Fruit fly (Drosophila melanogaster) whole organism, embryonic: ENCODE data around the gene CG31816.

Experiments
- Asciz ChIP-seq: fragments of 200-800 bp; sonication (Bioruptor generic); optimal IDR thresholded peaks from 2 replicates; lab custom pipeline; 2017; ENCODE audit warnings: missing biosample characterization, mild to moderate bottlenecking, missing genetic modification characterization, missing genetic modification reagents
- C15 ChIP-seq: fragments of 200-800 bp; sonication (Bioruptor generic); IDR thresholded peaks from 3 replicates; pipeline ENCODE4 v1.3.6; 2022; ENCODE audit warnings: missing biosample characterization, missing genetic modification characterization
- CG10979 ChIP-seq: fragments of 200-800 bp; sonication (Bioruptor generic); optimal IDR thresholded peaks from 2 replicates; lab custom pipeline; 2018; ENCODE audit warnings: missing biosample characterization, mild to moderate bottlenecking, missing genetic modification characterization, moderate library complexity
- CG11247 ChIP-seq: fragments of 200-800 bp; sonication (Bioruptor generic); IDR thresholded peaks from 2 replicates; pipeline ENCODE4 v1.3.6; 2022; ENCODE audit warnings: missing biosample characterization, missing genetic modification characterization
- CG11456 ChIP-seq: fragments of 200-800 bp; sonication (Bioruptor generic); IDR thresholded peaks from 3 replicates; pipeline ENCODE4 v1.3.6; 2022; ENCODE audit warnings: missing biosample characterization, missing genetic modification characterization
- CG12769 ChIP-seq: fragments of 200-800 bp; sonication (Bioruptor generic); optimal IDR thresholded peaks from 2 replicates; lab custom pipeline; 2019; ENCODE audit warnings: missing biosample characterization, mild to moderate bottlenecking, missing genetic modification characterization, moderate library complexity
- CG13296 ChIP-seq: fragments of 200-800 bp; sonication (Bioruptor generic); optimal IDR thresholded peaks from 3 replicates; lab custom pipeline; 2018; ENCODE audit warnings: missing biosample characterization, mild to moderate bottlenecking, missing genetic modification characterization
- CG18262 ChIP-seq: fragments of 200-800 bp; optimal IDR thresholded peaks from 3 replicates; lab custom pipeline; 2019; ENCODE audit warnings: missing biosample characterization, mild to moderate bottlenecking, missing genetic modification characterization, moderate library complexity
- CG2875 ChIP-seq: fragments of 200-800 bp; sonication (Bioruptor generic); optimal IDR thresholded peaks from 2 replicates; lab custom pipeline; 2017; ENCODE audit warnings: missing biosample characterization, mild to moderate bottlenecking, missing genetic modification characterization, missing genetic modification reagents
- CG3838 ChIP-seq: fragments of 200-800 bp; sonication (Bioruptor generic); optimal IDR thresholded peaks from 3 replicates; lab custom pipeline; 2016; ENCODE audit warnings: missing biosample characterization, missing genetic modification characterization
- CG4360 ChIP-seq: fragments of 200-800 bp; sonication (Bioruptor generic); IDR thresholded peaks from 2 replicates; pipeline ENCODE4 v1.3.6; 2022; ENCODE audit warnings: missing biosample characterization, missing genetic modification characterization
- CG6854 ChIP-seq: fragments of 200-800 bp; sonication (Bioruptor generic); optimal IDR thresholded peaks from 3 replicates; lab custom pipeline; 2017; ENCODE audit warnings: missing biosample characterization, mild to moderate bottlenecking, missing genetic modification characterization
- CG7372 ChIP-seq: fragments of 200-800 bp; sonication (Bioruptor generic); IDR thresholded peaks from 2 replicates; pipeline ENCODE4 v1.3.6; 2022; ENCODE audit warnings: missing biosample characterization, missing genetic modification characterization
- CG7963 ChIP-seq: fragments of 200-800 bp; sonication (Bioruptor generic); IDR thresholded peaks from 3 replicates; pipeline ENCODE4 v1.3.6; 2022; ENCODE audit warnings: missing biosample characterization, missing genetic modification characterization; ENCODE audit not compliant: partially characterized antibody
- CG9727 ChIP-seq: fragments of 200-800 bp; sonication (Bioruptor generic); optimal IDR thresholded peaks from 3 replicates; lab custom pipeline; 2017; ENCODE audit warnings: missing biosample characterization, mild to moderate bottlenecking, missing genetic modification characterization
- D ChIP-seq, 2 experiments: fragments of 200-800 bp in 1 of 2; fragments of >200 bp in 1 of 2; sonication (Bioruptor generic) in 1 of 2; optimal IDR thresholded peaks; 2 replicates in 1 of 2; 3 replicates in 1 of 2; lab custom pipeline; 2017; ENCODE audit warnings: mild to moderate bottlenecking in 1 of 2, missing biosample characterization in 1 of 2, missing genetic modification characterization in 1 of 2, missing genetic modification reagents in 1 of 2
- D19A ChIP-seq: fragments of 200-800 bp; optimal IDR thresholded peaks from 3 replicates; lab custom pipeline; 2019; ENCODE audit warnings: missing biosample characterization, mild to moderate bottlenecking, missing genetic modification characterization, moderate library complexity
- Deaf1 ChIP-seq: fragments of 200-800 bp; optimal IDR thresholded peaks from 3 replicates; lab custom pipeline; 2019; ENCODE audit warnings: missing biosample characterization, mild to moderate bottlenecking, missing genetic modification characterization, moderate library complexity
- Elba2 ChIP-seq: fragments of 200-800 bp; sonication (Bioruptor generic); optimal IDR thresholded peaks from 3 replicates; lab custom pipeline; 2016; ENCODE audit warnings: missing biosample characterization, missing genetic modification characterization
- Fer2 ChIP-seq: fragments of 200-800 bp; sonication (Bioruptor generic); optimal IDR thresholded peaks from 2 replicates; lab custom pipeline; 2018; ENCODE audit warnings: missing biosample characterization, mild to moderate bottlenecking, missing genetic modification characterization, moderate library complexity
- HLH3B ChIP-seq: fragments of 200-800 bp; sonication (Bioruptor generic); IDR thresholded peaks from 2 replicates; pipeline ENCODE4 v1.3.6; 2022; ENCODE audit warnings: missing biosample characterization, missing genetic modification characterization
- HLH54F ChIP-seq: fragments of 200-800 bp; sonication (Bioruptor generic); optimal IDR thresholded peaks from 3 replicates; lab custom pipeline; 2016; ENCODE audit warnings: missing biosample characterization, missing genetic modification characterization
- Hey ChIP-seq: fragments of 200-800 bp; sonication (Bioruptor generic); optimal IDR thresholded peaks from 3 replicates; lab custom pipeline; 2018; ENCODE audit warnings: missing biosample characterization, mild to moderate bottlenecking, missing genetic modification characterization
- Hr39 ChIP-seq: fragments of >200 bp; optimal IDR thresholded peaks from 2 replicates; lab custom pipeline; 2017
- Mes4 ChIP-seq: fragments of 200-800 bp; sonication (Bioruptor generic); optimal IDR thresholded peaks from 2 replicates; lab custom pipeline; 2016; ENCODE audit warnings: missing biosample characterization, missing genetic modification characterization
- NC2α ChIP-seq: fragments of 200-800 bp; sonication (Bioruptor generic); optimal IDR thresholded peaks from 2 replicates; lab custom pipeline; 2016; ENCODE audit warnings: missing biosample characterization, missing genetic modification characterization
- Oaz ChIP-seq: fragments of 200-800 bp; sonication (Bioruptor generic); IDR thresholded peaks from 2 replicates; pipeline ENCODE4 v1.3.6; 2022; ENCODE audit warnings: missing biosample characterization, missing genetic modification characterization
- PHDP ChIP-seq: fragments of 200-800 bp; sonication (Bioruptor generic); optimal IDR thresholded peaks from 3 replicates; lab custom pipeline; 2018; ENCODE audit warnings: missing biosample characterization, mild to moderate bottlenecking, missing genetic modification characterization, moderate library complexity
- Rx ChIP-seq: fragments of 200-800 bp; sonication (Bioruptor generic); IDR thresholded peaks from 2 replicates; pipeline ENCODE4 v1.3.6; 2022; ENCODE audit warnings: missing biosample characterization, missing genetic modification characterization
- Tbp ChIP-seq: fragments of >200 bp; optimal IDR thresholded peaks from 2 replicates; lab custom pipeline; 2018; ENCODE audit warnings: missing biosample characterization, missing genetic modification characterization
- Vsx1 ChIP-seq: fragments of 200-800 bp; sonication (Bioruptor generic); optimal IDR thresholded peaks from 2 replicates; lab custom pipeline; 2017; ENCODE audit warnings: missing biosample characterization, mild to moderate bottlenecking, missing genetic modification characterization, missing genetic modification reagents
- Xbp1 ChIP-seq: fragments of 200-800 bp; sonication (Bioruptor generic); optimal IDR thresholded peaks from 3 replicates; lab custom pipeline; 2016; ENCODE audit warnings: missing biosample characterization, mild to moderate bottlenecking, missing genetic modification characterization
- ac ChIP-seq: fragments of 200-800 bp; sonication (Bioruptor generic); optimal IDR thresholded peaks from 3 replicates; lab custom pipeline; 2017; ENCODE audit warnings: missing biosample characterization, mild to moderate bottlenecking, missing genetic modification characterization
- aop ChIP-seq: fragments of 200-800 bp; sonication (Bioruptor generic); IDR thresholded peaks from 2 replicates; pipeline ENCODE4 v1.3.6; 2022; ENCODE audit warnings: missing biosample characterization, missing genetic modification characterization
- az2 ChIP-seq: fragments of 200-800 bp; sonication (Bioruptor generic); optimal IDR thresholded peaks from 3 replicates; lab custom pipeline; 2016; ENCODE audit warnings: missing biosample characterization, missing genetic modification characterization
- cg ChIP-seq: fragments of 200-800 bp; sonication (Bioruptor generic); optimal IDR thresholded peaks from 3 replicates; lab custom pipeline; 2019; ENCODE audit warnings: missing biosample characterization, mild to moderate bottlenecking, missing genetic modification characterization, moderate library complexity
- dimm ChIP-seq: fragments of 200-800 bp; sonication (Bioruptor generic); IDR thresholded peaks from 2 replicates; pipeline ENCODE4 v1.3.6; 2022; ENCODE audit warnings: missing biosample characterization, missing genetic modification characterization
- en ChIP-seq: fragments of 200-800 bp; sonication (Bioruptor generic); optimal IDR thresholded peaks from 2 replicates; lab custom pipeline; 2016; ENCODE audit warnings: missing biosample characterization, missing genetic modification characterization
- eyg ChIP-seq: fragments of 200-800 bp; sonication (Bioruptor generic); optimal IDR thresholded peaks from 3 replicates; lab custom pipeline; 2016; ENCODE audit warnings: missing biosample characterization, missing genetic modification characterization
- fd64A ChIP-seq: fragments of 200-800 bp; sonication (Bioruptor generic); optimal IDR thresholded peaks from 3 replicates; lab custom pipeline; 2018; ENCODE audit warnings: missing biosample characterization, mild to moderate bottlenecking, missing genetic modification characterization
- gfzf ChIP-seq: fragments of 200-800 bp; sonication (Bioruptor generic); optimal IDR thresholded peaks from 2 replicates; lab custom pipeline; 2016; ENCODE audit warnings: missing biosample characterization, mild to moderate bottlenecking, missing genetic modification characterization, moderate library complexity
- grn ChIP-seq: fragments of 200-800 bp; sonication (Bioruptor generic); optimal IDR thresholded peaks from 3 replicates; lab custom pipeline; 2017; ENCODE audit warnings: missing biosample characterization, missing genetic modification characterization
- hb ChIP-seq: fragments of 200-800 bp; sonication (Bioruptor generic); IDR thresholded peaks from 3 replicates; pipeline ENCODE4 v1.3.6; 2022; ENCODE audit warnings: missing biosample characterization, missing genetic modification characterization; ENCODE audit not compliant: partially characterized antibody
- kah ChIP-seq: fragments of 200-800 bp; sonication (Bioruptor generic); optimal IDR thresholded peaks from 2 replicates; lab custom pipeline; 2018; ENCODE audit warnings: missing biosample characterization, mild to moderate bottlenecking, missing genetic modification characterization
- org-1 ChIP-seq: fragments of 200-800 bp; sonication (Bioruptor generic); optimal IDR thresholded peaks from 2 replicates; lab custom pipeline; 2017; ENCODE audit warnings: missing biosample characterization, missing genetic modification characterization
- sr ChIP-seq: fragments of 200-800 bp; sonication (Bioruptor generic); IDR thresholded peaks from 3 replicates; pipeline ENCODE4 v1.3.6; 2022; ENCODE audit warnings: missing biosample characterization, missing genetic modification characterization
- sug ChIP-seq: fragments of 200-800 bp; optimal IDR thresholded peaks from 2 replicates; lab custom pipeline; 2019; ENCODE audit warnings: missing biosample characterization, mild to moderate bottlenecking, missing genetic modification characterization, moderate library complexity
- unpg ChIP-seq: fragments of 200-800 bp; sonication (Bioruptor generic); optimal IDR thresholded peaks from 3 replicates; lab custom pipeline; 2018; ENCODE audit warnings: missing biosample characterization, mild to moderate bottlenecking, missing genetic modification characterization, moderate library complexity
- vfl ChIP-seq: fragments of 200-800 bp; sonication (Bioruptor generic); optimal IDR thresholded peaks from 2 replicates; lab custom pipeline; 2016; ENCODE audit warnings: missing biosample characterization, missing genetic modification characterization
- z ChIP-seq: fragments of 200-800 bp; sonication (Bioruptor generic); IDR thresholded peaks from 3 replicates; pipeline ENCODE4 v1.3.6; 2022; ENCODE audit warnings: missing biosample characterization, missing genetic modification characterization
- zfh1 ChIP-seq: fragments of 200-800 bp; sonication (Bioruptor generic); IDR thresholded peaks from 3 replicates; pipeline ENCODE4 v1.3.6; 2022; ENCODE audit warnings: missing biosample characterization, missing genetic modification characterization

Gene CG31816

dm6 chr2L:16511277-16511678 is 31.1 kb upstream of the CG31816 start (continued):
- TF ChIP-seq en (GFP tag; lab: Kevin White, UChicago) (no peak), Tbp (GFP tag; lab: Kevin White, UChicago) (no peak), CG2875 (no peak), CG3838 (GFP tag; lab: Kevin White, UChicago) (no peak), zfh1 (GFP tag; lab: Robert Waterston, UW) (0 out of 3 replicates have a peak, but pooled peaks have one; percentile 12), Elba2 (no peak), cg (GFP tag; lab: Kevin White, UChicago) (peak; percentile 31), eyg (GFP tag; lab: Kevin White, UChicago) (no peak), Vsx1 (GFP tag; lab: Kevin White, UChicago) (peak; percentile 49), dimm (GFP tag; lab: Robert Waterston, UW) (no peak), Fer2 (no peak), z (GFP tag; lab: Robert Waterston, UW) (no peak), CG13296 (no peak), unpg (no peak), CG11456 (GFP tag; lab: Robert Waterston, UW) (no peak), CG18262 (tag; lab: Kevin White, UChicago) (no peak), org-1 (GFP tag; lab: Kevin White, UChicago) (no peak), CG4360 (GFP tag; lab: Robert Waterston, UW) (no peak), grn (GFP tag; lab: Kevin White, UChicago) (peak; percentile 71), Asciz (GFP tag; lab: Kevin White, UChicago) (no peak), C15 (GFP tag; lab: Robert Waterston, UW) (no peak), fd64A (GFP tag; lab: Kevin White, UChicago) (no peak), sug (tag; lab: Kevin White, UChicago) (peak; percentile 34), CG12769 (no peak), vfl (no peak), Rx (no peak), ac (GFP tag; lab: Kevin White, UChicago) (no peak), aop (GFP tag; lab: Robert Waterston, UW) (no peak), D19A (tag; lab: Kevin White, UChicago) (peak; percentile 20), hb (GFP tag; lab: Robert Waterston, UW) (no peak), kah (no peak)

dm6 chr2L:16519582-16520474 is 22.5 kb upstream of the CG31816 start:
- TF ChIP-seq Deaf1 (tag; lab: Kevin White, UChicago) (peak; percentile 35), ac (GFP tag; lab: Kevin White, UChicago) (no peak), NC2α (GFP tag; lab: Kevin White, UChicago) (no peak), Mes4 (GFP tag; lab: Kevin White, UChicago) (peak; percentile 11), gfzf (no peak), CG9727 (GFP tag; lab: Kevin White, UChicago) (no peak), Xbp1 (GFP tag; lab: Kevin White, UChicago) (no peak), az2 (GFP tag; lab: Kevin White, UChicago) (peak; percentile 37), CG7372 (GFP tag; lab: Robert Waterston, UW) (no peak), D (optimal IDR thresholded peaks at IDR 0.05; lab: Kevin White, UChicago) (no peak), D (GFP tag; optimal IDR thresholded peaks at IDR 0.05; lab: Kevin White, UChicago) (peak; percentile 18), Oaz (no peak), Hr39 (lab: Kevin White, UChicago) (no peak), CG18262 (tag; lab: Kevin White, UChicago) (peak; percentile 50), CG6854 (GFP tag; lab: Kevin White, UChicago) (no peak), PHDP (no peak), HLH3B (GFP tag; lab: Robert Waterston, UW) (no peak), sr (GFP tag; lab: Robert Waterston, UW) (no peak), Hey (tag; lab: Kevin White, UChicago) (no peak), HLH54F (GFP tag; lab: Kevin White, UChicago) (no peak), CG7963 (GFP tag; lab: Robert Waterston, UW) (no peak), CG10979 (peak; percentile 15), CG11247 (GFP tag; lab: Robert Waterston, UW) (no peak)
